Worm (Caenorhabditis elegans) whole organism, L2 larva: ENCODE measurements around the gene cnnm-1.

Source experiments
- aly-2 ChIP-seq: fragments of 150-350 bp; optimal IDR thresholded peaks from 2 replicates; lab custom pipeline; 2014; ENCODE audit warnings: missing biosample characterization, missing genetic modification characterization
- elt-3 ChIP-seq: sonication (generic microtip); optimal IDR thresholded peaks from 2 replicates; lab custom pipeline; 2017; ENCODE audit warnings: missing biosample characterization, missing genetic modification characterization
- lsy-2 ChIP-seq, 2 experiments: fragments of 150-350 bp in 1 of 2; sonication (generic microtip) in 1 of 2; optimal IDR thresholded peaks; 2 replicates each; lab custom pipeline; 2014 to 2017; ENCODE audit warnings: missing biosample characterization in 2 of 2, missing genetic modification characterization in 2 of 2
- nhr-237 ChIP-seq: fragments of 150-350 bp; optimal IDR thresholded peaks from 2 replicates; lab custom pipeline; 2014; ENCODE audit warnings: missing biosample characterization, missing genetic modification characterization
- skn-1 ChIP-seq: sonication (generic microtip); optimal IDR thresholded peaks from 2 replicates; lab custom pipeline; 2017; ENCODE audit warnings: missing biosample characterization, missing genetic modification characterization
- sma-3 ChIP-seq: sonication (generic microtip); optimal IDR thresholded peaks from 2 replicates; lab custom pipeline; 2016; ENCODE audit warnings: missing genetic modification reagents, missing genetic modification characterization, missing compliant biosample characterization
- unc-62 ChIP-seq: fragments of 150-350 bp; optimal IDR thresholded peaks from 2 replicates; lab custom pipeline; 2014; ENCODE audit warnings: missing biosample characterization, missing genetic modification reagents, missing genetic modification characterization

DNA sequence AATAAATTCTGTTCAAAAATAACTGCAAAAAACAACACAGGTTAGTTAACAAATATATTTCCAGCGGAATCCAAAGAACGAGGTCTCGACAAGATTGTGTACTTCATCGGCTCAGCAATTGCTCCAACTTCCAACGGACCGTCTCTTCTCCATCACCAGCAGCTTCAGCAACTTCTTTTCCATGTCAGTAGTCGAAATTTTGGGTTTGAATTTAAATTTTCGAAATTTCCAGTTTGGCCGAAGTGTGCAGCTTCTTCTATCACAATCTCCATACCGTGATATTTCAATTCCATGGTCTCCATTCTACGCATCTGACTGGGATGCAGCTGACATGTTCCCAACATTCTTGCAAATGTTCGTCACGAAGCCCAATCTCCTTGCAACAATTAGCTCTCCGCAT is 46.8 kb upstream of the cnnm-1 start:
- TF ChIP-seq elt-3, result no peak
- TF ChIP-seq sma-3 (GFP tag; lab: Kevin White, UChicago), result no peak
- no peak for TF ChIP-seq nhr-237 (tag; lab: Kevin White, UChicago)
- TF ChIP-seq lsy-2 (tag; optimal IDR thresholded peaks at IDR 0.05; lab: Kevin White, UChicago), result no peak
- no peak for TF ChIP-seq aly-2
- TF ChIP-seq unc-62 (GFP tag; lab: Kevin White, UChicago), result no peak
- no peak for TF ChIP-seq skn-1 (tag; lab: Kevin White, UChicago)
